Fruit fly (Drosophila melanogaster): ENCODE measurements around the gene ORMDL.
A peak's percentile ranks its signal among the peaks of the same experiment; 100 is the strongest.

The ORMDL gene

DNA sequence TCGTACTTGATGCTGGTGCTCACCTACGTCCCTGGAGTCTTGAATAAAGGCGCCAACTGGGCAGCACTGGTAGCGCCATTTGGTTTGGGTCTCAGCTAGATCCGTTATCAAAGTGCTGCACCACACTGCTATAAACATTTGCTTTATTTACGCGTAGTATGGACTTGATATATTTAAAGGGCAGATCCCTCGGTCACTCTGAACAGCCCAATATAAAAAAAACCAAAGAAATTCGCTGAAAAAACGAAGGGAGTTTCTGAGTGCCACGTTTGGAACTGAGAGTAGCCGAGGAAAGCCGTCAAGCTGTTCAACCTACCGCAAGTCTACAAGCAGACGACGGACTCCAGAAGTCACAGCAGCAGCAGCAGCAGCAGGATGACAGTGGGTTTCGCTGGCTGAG is 5.7 kb downstream of the ORMDL start, which contains the start of gene Atox1 (continued):
- TF ChIP-seq bcd (GFP tag; optimal IDR thresholded peaks at IDR 0.05) (peak; percentile 57), CG30020 (tag; optimal IDR thresholded peaks at IDR 0.05) (peak; percentile 11), HLH3B (GFP tag; IDR thresholded peaks at IDR 0.05) (peak; percentile 38; the same call in 1 of the 2 replicates), trem (tag; optimal IDR thresholded peaks at IDR 0.05) (peak; percentile 60), CG18599 (GFP tag; optimal IDR thresholded peaks at IDR 0.05) (peak; percentile 35), CG30403 (GFP tag; optimal IDR thresholded peaks at IDR 0.05) (peak; percentile 5), Ets65A (GFP tag) (peak; percentile 83), hb (GFP tag; IDR thresholded peaks at IDR 0.05; ENCODE audit: partially characterized antibody) (no peak), ssp (GFP tag; IDR thresholded peaks at IDR 0.05) (no peak), unc-4 (GFP tag; IDR thresholded peaks at IDR 0.05; ENCODE audit: partially characterized antibody) (0 out of 2 replicates have a peak, but pooled peaks have one; percentile 15), CG16863 (GFP tag; optimal IDR thresholded peaks at IDR 0.05) (no peak), Gug (GFP tag; IDR thresholded peaks at IDR 0.05) (peak; percentile 31; the same call in 1 of the 4 replicates), BEAF-32 (GFP tag; optimal IDR thresholded peaks at IDR 0.05) (peak; percentile 45), lov (optimal IDR thresholded peaks at IDR 0.05) (no peak), lov (GFP tag; IDR thresholded peaks at IDR 0.05) (0 out of 3 replicates have a peak, but pooled peaks have one; percentile 25), CG13424 (tag; optimal IDR thresholded peaks at IDR 0.05) (peak; percentile 15), pb (GFP tag; optimal IDR thresholded peaks at IDR 0.05) (peak; percentile 23), Fer3 (tag; optimal IDR thresholded peaks at IDR 0.05) (peak; percentile 21), Ets97D (GFP tag; optimal IDR thresholded peaks at IDR 0.05) (peak; percentile 96), NC2β (GFP tag; optimal IDR thresholded peaks at IDR 0.05) (peak; percentile 1), CG7987 (GFP tag; optimal IDR thresholded peaks at IDR 0.05) (peak; percentile 72), Sry-δ (GFP tag; optimal IDR thresholded peaks at IDR 0.05) (peak; percentile 54), chinmo (GFP tag; IDR thresholded peaks at IDR 0.05; ENCODE audit: partially characterized antibody) (0 out of 4 replicates have a peak, but pooled peaks have one; percentile 40), CG9797 (GFP tag; optimal IDR thresholded peaks at IDR 0.05) (peak; percentile 83), ranshi (GFP tag; IDR thresholded peaks at IDR 0.05) (no peak), CG7786 (GFP tag; optimal IDR thresholded peaks at IDR 0.05) (peak; percentile 7), p53 (GFP tag; optimal IDR thresholded peaks at IDR 0.05) (peak; percentile 43), CG8924 (tag; optimal IDR thresholded peaks at IDR 0.05) (no peak), NC2α (GFP tag; optimal IDR thresholded peaks at IDR 0.05) (no peak), tap (tag; optimal IDR thresholded peaks at IDR 0.05) (no peak), Myb (GFP tag; optimal IDR thresholded peaks at IDR 0.05) (peak; percentile 44), Jarid2 (GFP tag; optimal IDR thresholded peaks at IDR 0.05) (peak; percentile 21), h (optimal IDR thresholded peaks at IDR 0.05) (no peak), amos (GFP tag; IDR thresholded peaks at IDR 0.05; ENCODE audit: partially characterized antibody) (peak; percentile 55), toy (GFP tag; IDR thresholded peaks at IDR 0.05) (no peak), PHDP (tag; optimal IDR thresholded peaks at IDR 0.05) (peak; percentile 29), CG1603 (tag; optimal IDR thresholded peaks at IDR 0.05) (peak; percentile 83), ara (GFP tag; IDR thresholded peaks at IDR 0.05) (no peak), gem (tag; optimal IDR thresholded peaks at IDR 0.05) (no peak), sqz (GFP tag; optimal IDR thresholded peaks at IDR 0.05) (peak; percentile 95), Stat92E (GFP tag; optimal IDR thresholded peaks at IDR 0.05) (peak in 1 of 3 experiments; percentile 19), Antp (GFP tag; optimal IDR thresholded peaks at IDR 0.05) (peak; percentile 19), salm (tag; optimal IDR thresholded peaks at IDR 0.05) (peak; percentile 0), fd3F (GFP tag; optimal IDR thresholded peaks at IDR 0.05) (peak; percentile 16), CG17361 (GFP tag; IDR thresholded peaks at IDR 0.05) (peak; percentile 49; the same call in 1 of the 3 replicates), CHES-1-like (GFP tag; optimal IDR thresholded peaks at IDR 0.05) (peak; percentile 25), NfI (GFP tag; optimal IDR thresholded peaks at IDR 0.05) (peak; percentile 60), Rfx (GFP tag; IDR thresholded peaks at IDR 0.05) (peak; percentile 82), hth (optimal IDR thresholded peaks at IDR 0.05) (no peak), Fer1 (GFP tag; optimal IDR thresholded peaks at IDR 0.05) (peak; percentile 65), CG4328 (GFP tag; optimal IDR thresholded peaks at IDR 0.05) (peak; percentile 43)

Measured in whole organism, embryonic.